Fruit fly (Drosophila melanogaster): ENCODE data around the gene cmet.

Gene cmet

dm6 chr2L:11268933-11269631 lies at the start of gene cmet:
Gene cmet, minus strand, starts transcription at chr2L:11269002.
- no peak for TF ChIP-seq noc (tag; optimal IDR thresholded peaks at IDR 0.05)

DNA sequence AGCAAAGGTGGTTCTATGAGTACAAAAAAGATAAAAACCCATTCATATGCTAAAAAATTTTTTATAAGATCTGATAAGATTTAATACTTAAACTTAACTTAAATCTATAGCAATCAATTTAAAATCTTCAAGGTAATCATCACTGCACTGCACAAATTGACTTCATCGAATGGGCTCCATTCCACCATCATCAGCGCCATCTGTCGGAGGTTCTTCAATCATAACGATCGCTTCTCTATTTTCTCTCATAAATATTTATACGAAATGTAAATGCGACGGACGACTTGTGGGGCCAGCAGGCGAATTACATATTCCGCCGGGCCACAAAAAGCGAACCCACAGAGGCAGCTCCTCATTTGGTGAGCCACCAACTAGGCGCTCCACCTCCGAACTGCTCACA lies 49.7 kb upstream of the cmet start:
- TF ChIP-seq noc (tag; optimal IDR thresholded peaks at IDR 0.05): no peak

dm6 chr2L:11317655-11318278 lies 49.0 kb upstream of the cmet start:
- TF ChIP-seq noc (tag; optimal IDR thresholded peaks at IDR 0.05): no peak

- TF ChIP-seq noc (tag; optimal IDR thresholded peaks at IDR 0.05): no peak
Measured at dm6 chr2L:11309806-11310205, 41.0 kb upstream of the cmet start.

DNA sequence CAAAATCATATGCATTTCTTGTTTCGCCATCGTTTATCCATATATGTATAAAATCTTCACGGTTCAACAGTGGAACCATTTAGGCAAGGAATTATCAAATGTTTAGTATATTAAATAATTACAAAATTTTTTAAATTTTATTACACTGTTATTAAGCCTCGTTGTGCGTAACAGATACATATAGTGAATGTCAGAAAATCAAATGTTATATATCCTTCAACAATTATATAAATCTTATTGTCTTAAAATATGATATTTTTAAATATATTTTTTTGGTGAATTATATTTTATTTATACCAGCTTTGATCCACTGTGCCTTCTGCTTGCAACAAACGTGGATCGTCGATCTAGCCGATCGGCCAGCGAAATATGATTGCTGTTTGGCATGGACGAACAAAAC lies 38.3 kb upstream of the cmet start:
- TF ChIP-seq noc (tag; optimal IDR thresholded peaks at IDR 0.05): no peak

DNA sequence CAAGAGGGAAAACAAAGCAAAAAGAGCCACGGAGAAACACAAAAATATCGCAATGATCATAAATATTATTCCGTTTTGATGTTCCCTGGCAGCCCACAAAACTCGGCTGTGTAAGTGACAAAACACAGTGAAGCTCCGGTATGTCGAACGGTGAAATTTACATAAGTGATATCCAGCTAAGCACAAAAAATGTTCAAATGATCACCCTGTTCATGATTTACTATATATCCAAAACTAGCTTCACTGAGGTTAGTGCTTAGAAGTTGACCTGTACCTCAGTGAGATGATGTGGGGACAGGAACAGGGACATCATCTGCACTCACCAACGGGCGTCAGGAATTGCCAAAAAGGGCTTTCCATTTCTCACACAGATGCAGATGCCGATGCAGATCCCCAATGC lies 37.3 kb upstream of the cmet start:
- TF ChIP-seq noc (tag; optimal IDR thresholded peaks at IDR 0.05): no peak

- TF ChIP-seq noc (tag; optimal IDR thresholded peaks at IDR 0.05): no peak
Measured at dm6 chr2L:11302507-11302906, 33.7 kb upstream of the cmet start.

dm6 chr2L:11296483-11296882 lies 27.7 kb upstream of the cmet start:
- no peak for TF ChIP-seq noc (tag; optimal IDR thresholded peaks at IDR 0.05)

DNA sequence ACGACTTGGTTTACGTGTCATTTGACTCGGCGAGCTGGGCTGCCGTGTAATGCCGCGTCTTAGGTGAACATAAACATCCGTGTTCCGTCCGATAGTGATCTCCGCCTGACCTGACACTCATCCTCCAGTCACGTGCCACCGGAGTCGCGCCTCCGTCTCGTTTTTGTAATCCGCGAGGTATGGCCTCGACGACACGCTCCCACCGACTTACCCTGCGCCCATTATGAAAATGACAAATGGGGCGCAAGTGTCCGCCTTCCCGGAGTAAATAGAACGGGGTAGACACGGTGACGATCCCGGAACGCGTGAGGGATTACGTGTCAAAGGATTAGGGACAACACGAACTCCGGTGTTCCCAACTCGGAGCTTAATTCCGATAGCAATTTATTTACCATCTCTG lies 27.0 kb upstream of the cmet start:
- no peak for TF ChIP-seq noc (tag; optimal IDR thresholded peaks at IDR 0.05)

DNA sequence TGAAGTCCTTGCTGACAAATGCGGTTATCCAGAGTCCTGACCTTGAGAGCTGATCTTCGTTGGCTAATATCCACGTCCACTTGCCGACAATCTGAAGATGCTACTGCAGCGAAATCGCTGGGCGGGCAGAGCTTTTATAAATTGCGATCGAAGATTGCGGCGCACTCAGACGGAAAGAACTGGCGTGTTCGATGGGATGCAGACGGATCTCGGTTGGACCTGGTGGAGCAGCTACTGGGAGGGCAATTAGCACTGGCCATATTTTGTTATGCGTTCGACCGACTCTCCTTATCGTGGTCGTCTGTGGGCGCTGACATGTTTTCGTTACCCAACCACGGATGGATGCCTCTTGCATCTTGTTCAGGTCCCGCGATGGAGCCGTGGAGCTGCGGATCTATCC lies 16.8 kb upstream of the cmet start, which contains the start of gene Osi21:
Osi21 (minus strand) TSS at position 101 of the 400 bp plus-strand sequence.
- no peak for TF ChIP-seq noc (tag; optimal IDR thresholded peaks at IDR 0.05)

DNA sequence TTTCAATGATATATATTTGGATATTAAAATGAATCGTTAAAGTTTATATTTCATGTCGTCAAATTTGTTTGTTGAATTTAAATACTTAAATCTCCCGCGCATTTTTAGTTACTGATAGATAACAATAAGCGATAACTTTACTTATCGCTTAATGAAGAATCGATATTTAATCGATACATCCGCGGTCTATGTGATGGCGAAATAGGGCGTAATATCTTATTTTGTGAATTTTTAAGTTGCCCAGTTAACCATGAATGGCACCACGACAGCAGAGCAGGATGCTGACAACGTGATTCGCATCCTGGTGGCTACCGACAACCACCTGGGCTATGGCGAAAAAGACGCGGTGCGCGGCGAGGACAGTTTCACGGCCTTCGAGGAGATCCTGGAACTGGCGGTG lies 13.1 kb upstream of the cmet start, which contains the start of gene mre11:
mre11 (plus strand) TSS at position 161 of the 400 bp plus-strand sequence.
- no peak for TF ChIP-seq noc (tag; optimal IDR thresholded peaks at IDR 0.05)

DNA sequence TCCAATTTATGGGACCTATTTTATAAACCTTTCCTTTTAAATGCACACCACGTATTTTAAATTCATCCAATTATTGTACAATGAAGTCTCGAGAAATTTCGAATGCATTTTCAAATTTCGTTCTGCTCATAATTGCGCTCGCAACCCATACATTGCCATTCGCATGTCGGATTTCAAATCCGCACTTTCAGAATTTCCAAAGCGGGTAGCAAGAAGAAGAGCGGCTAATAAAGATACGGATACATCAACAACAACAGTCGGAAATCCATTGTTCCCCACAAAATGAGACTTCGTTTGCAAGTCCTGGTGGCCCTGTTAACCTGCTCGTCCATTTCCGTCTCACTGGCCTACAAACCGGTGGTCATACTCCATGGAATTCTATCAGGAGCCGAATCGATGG lies 11.3 kb upstream of the cmet start, which contains the start of gene Ppt2:
Ppt2 (plus strand) TSS at position 209 of the 400 bp plus-strand sequence.
- TF ChIP-seq noc (tag; optimal IDR thresholded peaks at IDR 0.05): no peak

dm6 chr2L:11277927-11278351 lies 9.1 kb upstream of the cmet start, which contains the start of gene CG33695:
Gene CG33695, plus strand, starts transcription at chr2L:11278021.
- no peak for TF ChIP-seq noc (tag; optimal IDR thresholded peaks at IDR 0.05)

dm6 chr2L:11271622-11272282 lies 3.0 kb upstream of the cmet start:
- peak; percentile 52 for TF ChIP-seq noc (tag; optimal IDR thresholded peaks at IDR 0.05)

dm6 chr2L:11269632-11269965 lies 797 bp upstream of the cmet start, which contains the start of gene cana:
Gene cana, plus strand, starts transcription at chr2L:11269780.
- no peak for TF ChIP-seq noc (tag; optimal IDR thresholded peaks at IDR 0.05)

dm6 chr2L:11251181-11251580 lies 17.6 kb downstream of the cmet start:
- no peak for TF ChIP-seq noc (tag; optimal IDR thresholded peaks at IDR 0.05)

- TF ChIP-seq noc (tag; optimal IDR thresholded peaks at IDR 0.05): no peak
Measured at dm6 chr2L:11249376-11249775, 19.4 kb downstream of the cmet start.

Data from whole organism, larva.